Fruit fly (Drosophila melanogaster) whole organism, adult: ENCODE data around the gene CG31231.

Experiments
- CG11617 ChIP-seq: fragments of 200-800 bp; sonication (Bioruptor generic); optimal IDR thresholded peaks from 2 replicates; lab custom pipeline; 2017; ENCODE audit warnings: mild to moderate bottlenecking, missing biosample characterization, missing genetic modification reagents, missing genetic modification characterization
- CG12768 ChIP-seq: fragments of 200-800 bp; sonication (Bioruptor generic); optimal IDR thresholded peaks from 2 replicates; lab custom pipeline; 2017; ENCODE audit warnings: missing biosample characterization, missing genetic modification characterization, mild to moderate bottlenecking, moderate library complexity, missing genetic modification reagents
- CG14711 ChIP-seq: fragments of 200-800 bp; sonication (Bioruptor generic); optimal IDR thresholded peaks from 2 replicates; lab custom pipeline; 2018; ENCODE audit warnings: missing biosample characterization, mild to moderate bottlenecking, missing genetic modification characterization, moderate library complexity
- CG1620 ChIP-seq: fragments of 200-800 bp; sonication (Bioruptor generic); optimal IDR thresholded peaks from 2 replicates; lab custom pipeline; 2016; ENCODE audit warnings: missing biosample characterization, missing genetic modification characterization
- CG33017 ChIP-seq: fragments of 200-800 bp; sonication (Bioruptor generic); optimal IDR thresholded peaks from 2 replicates; lab custom pipeline; 2018; ENCODE audit warnings: missing biosample characterization, mild to moderate bottlenecking, missing genetic modification characterization, moderate library complexity
- CG5204 ChIP-seq: fragments of 200-800 bp; sonication (Bioruptor generic); optimal IDR thresholded peaks from 2 replicates; lab custom pipeline; 2016; ENCODE audit warnings: missing biosample characterization, missing genetic modification characterization
- CG7045 ChIP-seq: fragments of 200-800 bp; sonication (Bioruptor generic); optimal IDR thresholded peaks from 2 replicates; lab custom pipeline; 2017; ENCODE audit warnings: missing biosample characterization, mild to moderate bottlenecking, missing genetic modification characterization
- CG7101 ChIP-seq: fragments of 200-800 bp; sonication (Bioruptor generic); optimal IDR thresholded peaks from 2 replicates; lab custom pipeline; 2018; ENCODE audit warnings: missing biosample characterization, mild to moderate bottlenecking, missing genetic modification characterization, moderate library complexity
- Clk ChIP-seq: fragments of 200-800 bp; sonication (Bioruptor generic); optimal IDR thresholded peaks from 2 replicates; lab custom pipeline; 2017; ENCODE audit warnings: missing biosample characterization, missing genetic modification characterization
- Crg-1 ChIP-seq: fragments of 200-800 bp; sonication (Bioruptor generic); optimal IDR thresholded peaks from 2 replicates; lab custom pipeline; 2016; ENCODE audit warnings: missing biosample characterization, missing genetic modification characterization
- Hr96 ChIP-seq: fragments of 200-800 bp; sonication (Bioruptor generic); optimal IDR thresholded peaks from 2 replicates; lab custom pipeline; 2016; ENCODE audit warnings: missing biosample characterization, missing genetic modification characterization
- Mnt ChIP-seq: fragments of 200-800 bp; sonication (Bioruptor generic); optimal IDR thresholded peaks from 2 replicates; lab custom pipeline; 2016; ENCODE audit warnings: missing biosample characterization, mild to moderate bottlenecking, missing genetic modification characterization
- bab1 ChIP-seq: fragments of 200-800 bp; sonication (Bioruptor generic); optimal IDR thresholded peaks from 3 replicates; lab custom pipeline; 2019; ENCODE audit warnings: missing biosample characterization, mild to moderate bottlenecking, missing genetic modification characterization, moderate library complexity
- cic ChIP-seq: fragments of 200-800 bp; sonication (Bioruptor generic); optimal IDR thresholded peaks from 2 replicates; lab custom pipeline; 2017; ENCODE audit warnings: missing biosample characterization, mild to moderate bottlenecking, missing genetic modification characterization, moderate library complexity
- cnc ChIP-seq, 2 experiments: fragments of >200 bp; optimal IDR thresholded peaks; 2 replicates each; lab custom pipeline; 2017
- kay ChIP-seq: fragments of 200-800 bp; sonication (Bioruptor generic); peaks from one replicate; lab custom pipeline; 2016; ENCODE audit warnings: missing biosample characterization, missing genetic modification characterization, borderline replicate concordance
- ovo ChIP-seq: fragments of 200-800 bp; sonication (Bioruptor generic); optimal IDR thresholded peaks from 2 replicates; lab custom pipeline; 2016; ENCODE audit warnings: missing biosample characterization, missing genetic modification characterization
- pad ChIP-seq: fragments of 200-800 bp; sonication (Bioruptor generic); optimal IDR thresholded peaks from 3 replicates; lab custom pipeline; 2017; ENCODE audit warnings: missing biosample characterization, missing genetic modification characterization, mild to moderate bottlenecking, moderate library complexity, missing genetic modification reagents
- tj ChIP-seq: fragments of 200-800 bp; sonication (Bioruptor generic); optimal IDR thresholded peaks from 3 replicates; lab custom pipeline; 2017; ENCODE audit warnings: missing biosample characterization, mild to moderate bottlenecking, missing genetic modification characterization, moderate library complexity
- toe ChIP-seq: fragments of 200-800 bp; sonication (Bioruptor generic); optimal IDR thresholded peaks from 2 replicates; lab custom pipeline; 2016; ENCODE audit warnings: missing biosample characterization, missing genetic modification characterization

CG31231 gene

DNA sequence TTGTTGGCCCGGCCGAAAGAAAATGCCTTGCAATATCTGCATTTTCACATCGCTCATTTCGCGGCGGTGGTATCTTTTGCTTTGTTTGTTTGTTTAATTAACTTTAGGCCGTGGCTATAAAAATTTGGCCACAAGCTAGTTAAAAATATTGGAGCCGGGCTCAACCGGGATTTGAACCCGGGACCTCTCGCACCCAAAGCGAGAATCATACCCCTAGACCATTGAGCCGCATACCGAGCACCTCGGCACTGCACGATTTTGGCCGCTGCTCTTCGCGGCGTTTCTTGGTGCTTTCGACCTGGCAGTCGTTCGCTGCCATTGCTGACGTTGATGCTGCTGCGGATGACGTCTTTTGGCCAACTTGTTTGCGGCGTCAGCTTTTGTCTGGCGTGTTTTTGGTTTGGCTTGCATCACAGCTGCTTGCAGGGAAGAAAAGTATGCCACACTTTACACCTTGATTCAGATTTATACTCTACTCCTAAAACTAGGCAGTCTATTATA is 36.8 kb upstream of the CG31231 start:
- TF ChIP-seq CG11617 (GFP tag; lab: Kevin White, UChicago) (no peak), tj (GFP tag; lab: Kevin White, UChicago) (peak; percentile 71)

dm6 chr3R:18633099-18633498 is 32.1 kb upstream of the CG31231 start:
- TF ChIP-seq bab1 (no peak), CG1620 (no peak), CG5204 (GFP tag; lab: Kevin White, UChicago) (no peak), kay (peak; percentile 42), Clk (GFP tag; lab: Kevin White, UChicago) (no peak), tj (GFP tag; lab: Kevin White, UChicago) (no peak), CG7045 (GFP tag; lab: Kevin White, UChicago) (no peak)

DNA sequence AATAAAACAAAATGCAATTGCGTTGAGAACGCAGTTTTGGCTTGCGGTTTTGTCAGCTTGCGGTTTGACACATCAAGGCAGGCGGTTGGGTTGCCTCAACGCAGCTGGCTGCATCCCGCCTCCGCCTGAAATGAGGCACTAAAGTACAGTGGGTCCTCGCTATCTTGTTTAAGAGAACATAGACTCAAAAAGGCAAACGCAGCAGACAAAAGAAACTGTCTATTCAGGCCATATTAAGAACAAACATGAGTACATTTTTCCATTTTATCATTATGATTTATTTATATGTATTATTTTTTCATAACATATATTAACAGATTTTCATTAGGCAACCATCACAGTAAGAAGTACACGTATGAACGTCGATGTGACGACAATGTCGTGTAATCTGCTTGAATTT is 25.5 kb upstream of the CG31231 start:
- TF ChIP-seq ovo (no peak), Mnt (no peak), tj (GFP tag; lab: Kevin White, UChicago) (peak; percentile 24), pad (GFP tag; lab: Kevin White, UChicago) (no peak), Clk (GFP tag; lab: Kevin White, UChicago) (no peak), CG11617 (GFP tag; lab: Kevin White, UChicago) (no peak)

- no peak for TF ChIP-seq Crg-1
- TF ChIP-seq CG33017 (tag; lab: Kevin White, UChicago), result no peak
- TF ChIP-seq Hr96 (GFP tag; lab: Kevin White, UChicago), result no peak
- no peak for TF ChIP-seq CG7101 (tag; lab: Kevin White, UChicago)
- TF ChIP-seq CG1620, result no peak
- no peak for TF ChIP-seq tj (GFP tag; lab: Kevin White, UChicago)
- TF ChIP-seq kay, result no peak
- no peak for TF ChIP-seq bab1
- no peak for TF ChIP-seq CG14711 (tag; lab: Kevin White, UChicago)
- no peak for TF ChIP-seq CG7045 (GFP tag; lab: Kevin White, UChicago)
- no peak for TF ChIP-seq CG12768 (GFP tag; lab: Kevin White, UChicago)
- no peak for TF ChIP-seq Mnt
- no peak for TF ChIP-seq ovo
- TF ChIP-seq cic (GFP tag; lab: Kevin White, UChicago), result no peak
- no peak for TF ChIP-seq pad (GFP tag; lab: Kevin White, UChicago)
These were observed 23.9 kb upstream of the CG31231 start, which contains the start of gene CG14301 for dm6 chr3R:18641242-18641757. CG14301 (minus strand) TSS chr3R:18641457.

DNA sequence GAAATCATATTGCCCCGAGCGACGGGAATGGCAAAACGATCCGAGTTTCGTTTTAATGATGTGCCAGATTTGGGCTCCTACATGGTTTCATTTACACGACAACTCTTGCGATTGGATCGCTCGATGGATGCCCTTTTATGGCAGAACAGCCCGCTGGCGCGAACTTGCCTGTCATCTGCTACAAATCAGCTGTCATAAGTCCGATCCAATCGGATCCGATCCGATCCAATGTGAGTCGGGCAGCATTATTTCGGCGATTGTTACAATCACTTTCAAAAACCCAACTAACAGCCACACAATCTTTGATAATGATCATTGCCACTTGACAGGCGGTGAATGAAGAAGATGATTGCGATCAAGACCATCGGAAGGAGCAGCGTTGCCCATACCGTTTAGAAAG is 21.5 kb upstream of the CG31231 start:
- TF ChIP-seq Mnt (no peak), CG12768 (GFP tag; lab: Kevin White, UChicago) (no peak), pad (GFP tag; lab: Kevin White, UChicago) (no peak), kay (no peak), ovo (no peak), CG1620 (no peak), Crg-1 (no peak), CG33017 (tag; lab: Kevin White, UChicago) (no peak), Clk (GFP tag; lab: Kevin White, UChicago) (no peak), CG7045 (GFP tag; lab: Kevin White, UChicago) (no peak), bab1 (no peak), CG7101 (tag; lab: Kevin White, UChicago) (no peak), CG5204 (GFP tag; lab: Kevin White, UChicago) (no peak), cic (GFP tag; lab: Kevin White, UChicago) (no peak), CG11617 (GFP tag; lab: Kevin White, UChicago) (no peak), tj (GFP tag; lab: Kevin White, UChicago) (no peak), cnc (optimal IDR thresholded peaks at IDR 0.05; lab: Kevin White, UChicago) (no peak), toe (GFP tag; lab: Kevin White, UChicago) (no peak), CG14711 (tag; lab: Kevin White, UChicago) (no peak), Hr96 (GFP tag; lab: Kevin White, UChicago) (no peak)

dm6 chr3R:18658380-18658944 is 6.7 kb upstream of the CG31231 start:
- TF ChIP-seq ovo (no peak), kay (no peak), CG7101 (tag; lab: Kevin White, UChicago) (no peak), CG11617 (GFP tag; lab: Kevin White, UChicago) (no peak), cnc (optimal IDR thresholded peaks at IDR 0.05; lab: Kevin White, UChicago) (no peak), Mnt (no peak), toe (GFP tag; lab: Kevin White, UChicago) (no peak), Hr96 (GFP tag; lab: Kevin White, UChicago) (no peak), CG5204 (GFP tag; lab: Kevin White, UChicago) (no peak), Clk (GFP tag; lab: Kevin White, UChicago) (no peak), CG12768 (GFP tag; lab: Kevin White, UChicago) (no peak), pad (GFP tag; lab: Kevin White, UChicago) (no peak), bab1 (no peak), tj (GFP tag; lab: Kevin White, UChicago) (no peak)
